Fruit fly (Drosophila melanogaster) whole organism, embryonic: Measurements from ENCODE around the gene numb.

Experiments used
- Atf-2 ChIP-seq: fragments of 200-800 bp; sonication (Bioruptor generic); optimal IDR thresholded peaks from 2 replicates; lab custom pipeline; 2016; ENCODE audit warnings: missing biosample characterization, missing genetic modification characterization
- Atf6 ChIP-seq: fragments of 200-800 bp; sonication (Bioruptor generic); IDR thresholded peaks from 2 replicates; pipeline ENCODE4 v1.3.6; 2022; ENCODE audit warnings: missing biosample characterization, missing genetic modification characterization
- BEAF-32 ChIP-seq: fragments of 200-800 bp; sonication (Bioruptor generic); optimal IDR thresholded peaks from 3 replicates; lab custom pipeline; 2017; ENCODE audit warnings: missing biosample characterization, missing genetic modification characterization, mild to moderate bottlenecking, moderate library complexity, missing genetic modification reagents
- CG10321 ChIP-seq: fragments of 200-800 bp; sonication (Bioruptor generic); IDR thresholded peaks from 2 replicates; pipeline ENCODE4 v1.3.6; 2022; ENCODE audit warnings: missing biosample characterization, missing genetic modification characterization
- CG10543 ChIP-seq: fragments of 200-800 bp; sonication (Bioruptor generic); optimal IDR thresholded peaks from 3 replicates; lab custom pipeline; 2017; ENCODE audit warnings: missing biosample characterization, mild to moderate bottlenecking, missing genetic modification characterization, moderate library complexity
- CG10959 ChIP-seq: fragments of 200-800 bp; sonication (Bioruptor generic); IDR thresholded peaks from 2 replicates; pipeline ENCODE4 v1.3.6; 2022; ENCODE audit warnings: missing biosample characterization, missing genetic modification characterization
- CG12104 ChIP-seq: fragments of 200-800 bp; sonication (Bioruptor generic); optimal IDR thresholded peaks from 3 replicates; lab custom pipeline; 2016; ENCODE audit warnings: missing biosample characterization, missing genetic modification characterization
- CG1233 ChIP-seq: fragments of 200-800 bp; sonication (Bioruptor generic); optimal IDR thresholded peaks from 4 replicates; lab custom pipeline; 2018; ENCODE audit warnings: missing biosample characterization, mild to moderate bottlenecking, missing genetic modification characterization
- CG12391 ChIP-seq: fragments of 200-800 bp; sonication (Bioruptor generic); optimal IDR thresholded peaks from 3 replicates; lab custom pipeline; 2018; ENCODE audit warnings: missing biosample characterization, mild to moderate bottlenecking, missing genetic modification characterization, moderate library complexity
- CG13123 ChIP-seq: fragments of 200-800 bp; sonication (Bioruptor generic); optimal IDR thresholded peaks from 2 replicates; lab custom pipeline; 2016; ENCODE audit warnings: missing biosample characterization, missing genetic modification characterization
- CG13296 ChIP-seq: fragments of 200-800 bp; sonication (Bioruptor generic); optimal IDR thresholded peaks from 3 replicates; lab custom pipeline; 2018; ENCODE audit warnings: missing biosample characterization, mild to moderate bottlenecking, missing genetic modification characterization
- CG15514 ChIP-seq: fragments of 200-800 bp; sonication (Bioruptor generic); optimal IDR thresholded peaks from 3 replicates; lab custom pipeline; 2017; ENCODE audit warnings: missing biosample characterization, missing genetic modification characterization, mild to moderate bottlenecking, moderate library complexity, missing genetic modification reagents
- CG17361 ChIP-seq: fragments of 200-800 bp; sonication (Bioruptor generic); IDR thresholded peaks from 3 replicates; pipeline ENCODE4 v1.3.6; 2022; ENCODE audit warnings: missing biosample characterization, missing genetic modification characterization
- CG2129 ChIP-seq: fragments of 200-800 bp; sonication (Bioruptor generic); IDR thresholded peaks from 2 replicates; pipeline ENCODE4 v1.3.6; 2022; ENCODE audit warnings: missing biosample characterization, missing genetic modification characterization; ENCODE audit not compliant: partially characterized antibody
- CG4404 ChIP-seq: fragments of 200-800 bp; sonication (Bioruptor generic); IDR thresholded peaks from 2 replicates; pipeline ENCODE4 v1.3.6; 2022; ENCODE audit warnings: missing biosample characterization, missing genetic modification characterization
- CG6683 ChIP-seq: fragments of 200-800 bp; sonication (Bioruptor generic); optimal IDR thresholded peaks from 2 replicates; lab custom pipeline; 2017; ENCODE audit warnings: missing biosample characterization, mild to moderate bottlenecking, missing genetic modification characterization, missing genetic modification reagents
- CG8944 ChIP-seq: fragments of 200-800 bp; sonication (Bioruptor generic); optimal IDR thresholded peaks from 3 replicates; lab custom pipeline; 2016; ENCODE audit warnings: missing biosample characterization, missing genetic modification characterization
- D19A ChIP-seq: fragments of 200-800 bp; optimal IDR thresholded peaks from 3 replicates; lab custom pipeline; 2019; ENCODE audit warnings: missing biosample characterization, mild to moderate bottlenecking, missing genetic modification characterization, moderate library complexity
- Doc3 ChIP-seq: fragments of 200-800 bp; sonication (Bioruptor generic); IDR thresholded peaks from 3 replicates; pipeline ENCODE4 v1.3.6; 2022; ENCODE audit warnings: missing biosample characterization, missing genetic modification characterization; ENCODE audit not compliant: partially characterized antibody
- Fer3 ChIP-seq: fragments of 200-800 bp; sonication (Bioruptor generic); optimal IDR thresholded peaks from 2 replicates; lab custom pipeline; 2018; ENCODE audit warnings: missing biosample characterization, mild to moderate bottlenecking, missing genetic modification characterization, moderate library complexity
- Gug ChIP-seq: fragments of 200-800 bp; sonication (Bioruptor generic); IDR thresholded peaks from 4 replicates; pipeline ENCODE4 v1.3.6; 2022; ENCODE audit warnings: missing biosample characterization, missing genetic modification characterization
- HLH54F ChIP-seq: fragments of 200-800 bp; sonication (Bioruptor generic); optimal IDR thresholded peaks from 3 replicates; lab custom pipeline; 2016; ENCODE audit warnings: missing biosample characterization, missing genetic modification characterization
- HmgZ ChIP-seq: fragments of 200-800 bp; sonication (Bioruptor generic); optimal IDR thresholded peaks from 2 replicates; lab custom pipeline; 2018; ENCODE audit warnings: missing biosample characterization, mild to moderate bottlenecking, missing genetic modification characterization
- Hr78 ChIP-seq, 2 experiments: fragments of 200-800 bp in 1 of 2; fragments of >200 bp in 1 of 2; sonication (Bioruptor generic) in 1 of 2; optimal IDR thresholded peaks; 2 replicates each; lab custom pipeline; 2017 to 2019; ENCODE audit warnings: missing biosample characterization in 2 of 2, missing genetic modification characterization in 2 of 2, mild to moderate bottlenecking in 1 of 2, moderate library complexity in 1 of 2
- Lpt ChIP-seq: fragments of >200 bp; optimal IDR thresholded peaks from 2 replicates; lab custom pipeline; 2018; ENCODE audit warnings: missing biosample characterization, missing genetic modification characterization
- Mad ChIP-seq: fragments of 200-800 bp; sonication (Bioruptor generic); optimal IDR thresholded peaks from 2 replicates; lab custom pipeline; 2016; ENCODE audit warnings: missing biosample characterization, missing genetic modification characterization
- PHDP ChIP-seq: fragments of 200-800 bp; sonication (Bioruptor generic); optimal IDR thresholded peaks from 3 replicates; lab custom pipeline; 2018; ENCODE audit warnings: missing biosample characterization, mild to moderate bottlenecking, missing genetic modification characterization, moderate library complexity
- Ssrp ChIP-seq: fragments of 200-800 bp; sonication (Bioruptor generic); optimal IDR thresholded peaks from 2 replicates; lab custom pipeline; 2018; ENCODE audit warnings: missing biosample characterization, mild to moderate bottlenecking, missing genetic modification characterization, moderate library complexity
- Trl ChIP-seq, 3 experiments: fragments of >200 bp in 2 of 3; fragments of 200-800 bp in 1 of 3; sonication (Bioruptor generic) in 1 of 3; optimal IDR thresholded peaks; 2 replicates in 1 of 3; 3 replicates in 2 of 3; lab custom pipeline; 2016 to 2017; ENCODE audit warnings: missing biosample characterization in 1 of 3, missing genetic modification characterization in 1 of 3
- amos ChIP-seq: fragments of 200-800 bp; sonication (Bioruptor generic); IDR thresholded peaks from 2 replicates; pipeline ENCODE4 v1.3.6; 2022; ENCODE audit warnings: missing biosample characterization, missing genetic modification characterization; ENCODE audit not compliant: partially characterized antibody
- bcd ChIP-seq: fragments of 200-800 bp; sonication (Bioruptor generic); optimal IDR thresholded peaks from 2 replicates; lab custom pipeline; 2017; ENCODE audit warnings: missing biosample characterization, mild to moderate bottlenecking, missing genetic modification characterization
- br ChIP-seq: fragments of >200 bp; optimal IDR thresholded peaks from 2 replicates; lab custom pipeline; 2017
- chinmo ChIP-seq: fragments of 200-800 bp; sonication (Bioruptor generic); IDR thresholded peaks from 4 replicates; pipeline ENCODE4 v1.3.6; 2022; ENCODE audit warnings: missing biosample characterization, missing genetic modification characterization; ENCODE audit not compliant: partially characterized antibody
- croc ChIP-seq: fragments of 200-800 bp; sonication (Bioruptor generic); conservative IDR thresholded peaks from 3 replicates; pipeline ENCODE4 v1.3.6; 2022; ENCODE audit warnings: missing biosample characterization, missing genetic modification characterization
- dmrt99B ChIP-seq: fragments of 200-800 bp; sonication (Bioruptor generic); optimal IDR thresholded peaks from 2 replicates; lab custom pipeline; 2018; ENCODE audit warnings: missing biosample characterization, mild to moderate bottlenecking, missing genetic modification characterization, moderate library complexity
- emc ChIP-seq: fragments of 200-800 bp; sonication (Bioruptor generic); optimal IDR thresholded peaks from 2 replicates; lab custom pipeline; 2016; ENCODE audit warnings: missing biosample characterization, missing genetic modification characterization
- en ChIP-seq: fragments of 200-800 bp; sonication (Bioruptor generic); optimal IDR thresholded peaks from 2 replicates; lab custom pipeline; 2016; ENCODE audit warnings: missing biosample characterization, missing genetic modification characterization
- eyg ChIP-seq: fragments of 200-800 bp; sonication (Bioruptor generic); optimal IDR thresholded peaks from 3 replicates; lab custom pipeline; 2016; ENCODE audit warnings: missing biosample characterization, missing genetic modification characterization
- fd96Cb ChIP-seq: fragments of 200-800 bp; sonication (Bioruptor generic); optimal IDR thresholded peaks from 2 replicates; lab custom pipeline; 2018; ENCODE audit warnings: missing biosample characterization, mild to moderate bottlenecking, missing genetic modification characterization, moderate library complexity
- ftz-f1 ChIP-seq: fragments of 200-800 bp; sonication (Bioruptor generic); optimal IDR thresholded peaks from 2 replicates; lab custom pipeline; 2016; ENCODE audit warnings: missing biosample characterization, missing genetic modification characterization
- grau ChIP-seq: fragments of 200-800 bp; optimal IDR thresholded peaks from 3 replicates; lab custom pipeline; 2019; ENCODE audit warnings: missing biosample characterization, mild to moderate bottlenecking, missing genetic modification characterization, moderate library complexity
- hth ChIP-seq: fragments of >200 bp; optimal IDR thresholded peaks from 2 replicates; lab custom pipeline; 2017; ENCODE audit warnings: inconsistent platforms
- jing ChIP-seq: fragments of 200-800 bp; sonication (Bioruptor generic); optimal IDR thresholded peaks from 2 replicates; lab custom pipeline; 2018; ENCODE audit warnings: missing biosample characterization, mild to moderate bottlenecking, missing genetic modification characterization
- kay ChIP-seq: fragments of 200-800 bp; sonication (Bioruptor generic); optimal IDR thresholded peaks from 2 replicates; lab custom pipeline; 2016; ENCODE audit warnings: missing biosample characterization, missing genetic modification characterization
- klu ChIP-seq: fragments of 200-800 bp; sonication (Bioruptor generic); IDR thresholded peaks from 2 replicates; pipeline ENCODE4 v1.3.6; 2022; ENCODE audit warnings: missing biosample characterization, missing genetic modification characterization
- pita ChIP-seq: fragments of 200-800 bp; sonication (Bioruptor generic); optimal IDR thresholded peaks from 2 replicates; lab custom pipeline; 2017; ENCODE audit warnings: missing biosample characterization, mild to moderate bottlenecking, missing genetic modification characterization
- sob ChIP-seq: fragments of 200-800 bp; sonication (Bioruptor generic); IDR thresholded peaks from 2 replicates; pipeline ENCODE4 v1.3.6; 2022; ENCODE audit warnings: missing biosample characterization, missing genetic modification characterization
- trh ChIP-seq: fragments of 200-800 bp; sonication (Bioruptor generic); optimal IDR thresholded peaks from 2 replicates; lab custom pipeline; 2016; ENCODE audit warnings: missing biosample characterization, missing genetic modification characterization
- zfh2 ChIP-seq: fragments of 200-800 bp; sonication (Bioruptor generic); optimal IDR thresholded peaks from 2 replicates; lab custom pipeline; 2016; ENCODE audit warnings: missing biosample characterization, missing genetic modification characterization

Gene numb

DNA sequence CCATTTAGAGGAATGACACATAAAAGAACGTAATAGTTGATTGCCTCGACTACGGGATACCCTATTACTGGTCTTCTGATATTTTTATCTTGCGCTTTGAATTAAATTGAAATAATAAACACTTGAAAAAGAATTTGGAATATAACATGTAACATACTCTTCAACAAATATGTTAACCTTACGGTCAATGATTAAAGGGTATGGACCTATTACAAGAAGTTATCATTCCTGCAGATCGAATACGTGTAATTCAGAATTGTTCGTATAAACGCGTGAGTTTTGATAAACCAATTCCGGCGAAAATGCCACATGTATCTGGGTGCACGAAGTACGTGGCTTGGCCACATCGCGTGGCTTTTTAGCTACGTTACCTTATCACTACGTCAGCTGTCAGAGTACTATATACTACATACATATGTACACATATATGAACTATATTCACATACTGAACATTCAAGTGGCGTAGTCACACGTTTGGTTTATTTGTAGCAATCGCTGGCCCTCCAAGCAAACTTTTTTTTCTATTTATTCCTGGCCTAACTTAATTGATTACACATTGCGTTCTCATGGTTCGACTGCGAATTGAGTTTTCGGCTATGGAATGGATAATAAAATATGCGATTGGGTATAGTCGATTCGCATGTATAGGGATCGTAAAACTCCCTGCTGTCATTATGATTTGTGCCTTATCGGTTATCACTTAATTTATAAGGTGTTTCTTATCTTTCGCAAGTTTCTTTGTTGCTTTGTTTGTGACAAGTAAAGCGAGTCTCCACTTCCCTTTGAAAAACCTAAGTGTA is 61.1 kb downstream of the numb start (continued):
- TF ChIP-seq Gug (GFP tag; lab: Robert Waterston, UW), result peak; percentile 42; the same call in 1 of the 4 replicates
- peak; percentile 41 for TF ChIP-seq jing
- TF ChIP-seq CG17361 (GFP tag; lab: Robert Waterston, UW), result peak; percentile 79; the same call in 2 of the 3 replicates
- TF ChIP-seq CG2129 (GFP tag; lab: Robert Waterston, UW), result no peak
- TF ChIP-seq CG15514, result peak; percentile 23
- no peak; the same call in 2 of the 3 replicates for TF ChIP-seq croc (GFP tag; lab: Robert Waterston, UW)
- peak; percentile 38 for TF ChIP-seq CG1233 (GFP tag; lab: Kevin White, UChicago)
- no peak for TF ChIP-seq br (lab: Kevin White, UChicago)
- peak; percentile 57 for TF ChIP-seq PHDP (tag; lab: Kevin White, UChicago)
- TF ChIP-seq chinmo (GFP tag; lab: Robert Waterston, UW), result 0 out of 4 replicates have a peak, but pooled peaks have one; percentile 43
- TF ChIP-seq dmrt99B (tag; lab: Kevin White, UChicago), result peak; percentile 74
- peak; percentile 59 for TF ChIP-seq grau (tag; lab: Kevin White, UChicago)
- TF ChIP-seq bcd, result peak; percentile 68
- TF ChIP-seq CG13296 (GFP tag; lab: Kevin White, UChicago), result peak; percentile 28
- no peak for TF ChIP-seq CG8944
- TF ChIP-seq HmgZ (tag; lab: Kevin White, UChicago), result peak; percentile 50
- no peak for TF ChIP-seq Lpt (GFP tag; lab: Kevin White, UChicago)
- no peak for TF ChIP-seq CG10959
- TF ChIP-seq Hr78 (GFP tag; optimal IDR thresholded peaks at IDR 0.05; lab: Kevin White, UChicago), result no peak
- peak; percentile 61 for TF ChIP-seq Ssrp (tag; lab: Kevin White, UChicago)
- TF ChIP-seq Mad, result no peak
- TF ChIP-seq D19A, result peak; percentile 80
- TF ChIP-seq BEAF-32 (GFP tag; lab: Kevin White, UChicago), result no peak
- TF ChIP-seq trh (GFP tag; lab: Kevin White, UChicago), result no peak
- peak; percentile 38 for TF ChIP-seq HLH54F (GFP tag; lab: Kevin White, UChicago)
- TF ChIP-seq zfh2 (GFP tag; lab: Kevin White, UChicago), result peak; percentile 41
- TF ChIP-seq CG4404 (GFP tag; lab: Robert Waterston, UW), result peak; percentile 47
- TF ChIP-seq CG12391, result peak; percentile 64
- peak; percentile 83 for TF ChIP-seq kay (GFP tag; lab: Kevin White, UChicago)
- TF ChIP-seq eyg (GFP tag; lab: Kevin White, UChicago), result peak; percentile 33
- no peak for TF ChIP-seq klu (GFP tag; lab: Robert Waterston, UW)
- TF ChIP-seq CG10321 (GFP tag; lab: Robert Waterston, UW), result 0 out of 2 replicates have a peak, but pooled peaks have one; percentile 16
- peak; percentile 44 for TF ChIP-seq CG10543 (GFP tag; lab: Kevin White, UChicago)
- TF ChIP-seq en (GFP tag; lab: Kevin White, UChicago), result peak; percentile 56
- no peak for TF ChIP-seq amos
- no peak for TF ChIP-seq emc
- TF ChIP-seq CG13123, result no peak
- TF ChIP-seq CG12104 (GFP tag; lab: Kevin White, UChicago), result peak; percentile 48
- TF ChIP-seq Atf-2 (GFP tag; lab: Kevin White, UChicago), result peak; percentile 58
- no peak for TF ChIP-seq Doc3 (GFP tag; lab: Robert Waterston, UW)
- peak; percentile 72 for TF ChIP-seq Atf6
- TF ChIP-seq ftz-f1, result no peak
- no peak for TF ChIP-seq hth (lab: Kevin White, UChicago)
- peak; percentile 68 for TF ChIP-seq fd96Cb
- TF ChIP-seq Trl (optimal IDR thresholded peaks at IDR 0.05; lab: Kevin White, UChicago), result no peak
- no peak for TF ChIP-seq Trl (GFP tag; optimal IDR thresholded peaks at IDR 0.05; lab: Kevin White, UChicago)
- TF ChIP-seq CG6683, result peak; percentile 42
- TF ChIP-seq sob (GFP tag; lab: Robert Waterston, UW), result peak; percentile 69
- TF ChIP-seq pita (GFP tag; lab: Kevin White, UChicago), result no peak
- TF ChIP-seq Fer3 (tag; lab: Kevin White, UChicago), result peak; percentile 72
